Worm (Caenorhabditis elegans) whole organism, mixed stage, embryonic: ENCODE measurements around the gene clec-35.

Experiments used
- ceh-39 ChIP-seq: fragments of 150-350 bp; optimal IDR thresholded peaks from 2 replicates; lab custom pipeline; 2014; ENCODE audit warnings: missing biosample characterization, missing genetic modification characterization
- ham-2 ChIP-seq: fragments of 200-800 bp; sonication (Bioruptor generic); optimal IDR thresholded peaks from 2 replicates; lab custom pipeline; 2018; ENCODE audit warnings: mild to moderate bottlenecking, missing genetic modification characterization, missing compliant biosample characterization
- lin-13 ChIP-seq: fragments of 150-350 bp; optimal IDR thresholded peaks from 2 replicates; lab custom pipeline; 2014; ENCODE audit warnings: missing biosample characterization, missing genetic modification characterization
- nhr-28 ChIP-seq: fragments of 150-350 bp; optimal IDR thresholded peaks from 2 replicates; lab custom pipeline; 2014; ENCODE audit warnings: missing biosample characterization, missing genetic modification characterization
- nhr-76 ChIP-seq: sonication (generic microtip); optimal IDR thresholded peaks from 2 replicates; lab custom pipeline; 2017; ENCODE audit warnings: missing biosample characterization, missing genetic modification characterization
- sem-2 ChIP-seq: fragments of 200-800 bp; sonication (Bioruptor generic); optimal IDR thresholded peaks from 2 replicates; lab custom pipeline; 2018; ENCODE audit warnings: mild to moderate bottlenecking, missing genetic modification characterization, missing compliant biosample characterization
- unc-39 ChIP-seq: fragments of 150-350 bp; optimal IDR thresholded peaks from 2 replicates; lab custom pipeline; 2014; ENCODE audit warnings: missing biosample characterization, missing genetic modification characterization
- unc-62 ChIP-seq: fragments of 150-350 bp; optimal IDR thresholded peaks from 2 replicates; lab custom pipeline; 2014; ENCODE audit warnings: missing biosample characterization, missing genetic modification reagents, missing genetic modification characterization
- ztf-11 ChIP-seq: fragments of 150-350 bp; optimal IDR thresholded peaks from 2 replicates; lab custom pipeline; 2014; ENCODE audit warnings: missing biosample characterization, missing genetic modification characterization

- no peak for TF ChIP-seq lin-13 (tag; lab: Kevin White, UChicago)
- TF ChIP-seq nhr-76 (tag; lab: Kevin White, UChicago) = no peak
- TF ChIP-seq ham-2 (GFP tag; lab: Kevin White, UChicago) = no peak
- TF ChIP-seq sem-2 (GFP tag; lab: Kevin White, UChicago) = no peak
- no peak for TF ChIP-seq unc-39 (tag; lab: Kevin White, UChicago)
- TF ChIP-seq ztf-11 (tag; lab: Kevin White, UChicago) = no peak
- TF ChIP-seq unc-62 (GFP tag; lab: Kevin White, UChicago) = no peak
- TF ChIP-seq nhr-28 (tag; lab: Kevin White, UChicago) = no peak
- TF ChIP-seq ceh-39 (tag; lab: Kevin White, UChicago) = no peak
These were observed 18.9 kb downstream of the clec-35 start, which contains the start of gene tni-3 for ce11 chrV:16834989-16835388.
